Worm (Caenorhabditis elegans) whole organism, L3 larva: ENCODE measurements around the gene T11F9.14.

Source experiments
- ama-1 ChIP-seq: fragments of 150-350 bp; optimal IDR thresholded peaks from 2 replicates; lab custom pipeline; 2018
- ceh-28 ChIP-seq: fragments of 150-350 bp; optimal IDR thresholded peaks from 2 replicates; lab custom pipeline; 2014; ENCODE audit warnings: missing biosample characterization, missing genetic modification reagents, missing genetic modification characterization
- egl-27 ChIP-seq: sonication (generic microtip); optimal IDR thresholded peaks from 4 replicates; lab custom pipeline; 2017; ENCODE audit warnings: missing biosample characterization, missing genetic modification reagents, missing genetic modification characterization
- elt-1 ChIP-seq: fragments of 150-350 bp; optimal IDR thresholded peaks from 2 replicates; lab custom pipeline; 2014; ENCODE audit warnings: missing biosample characterization, missing genetic modification characterization
- fkh-10 ChIP-seq: sonication (generic microtip); optimal IDR thresholded peaks from 2 replicates; lab custom pipeline; 2017; ENCODE audit warnings: missing biosample characterization, missing genetic modification reagents, missing genetic modification characterization
- lin-39 ChIP-seq: fragments of 150-350 bp; optimal IDR thresholded peaks from 2 replicates; lab custom pipeline; 2018; ENCODE audit warnings: missing biosample characterization, missing genetic modification reagents, missing genetic modification characterization
- mdl-1 ChIP-seq: fragments of 150-350 bp; optimal IDR thresholded peaks from 2 replicates; lab custom pipeline; 2014; ENCODE audit warnings: missing biosample characterization, missing genetic modification characterization
- nhr-28 ChIP-seq: fragments of 150-350 bp; optimal IDR thresholded peaks from 2 replicates; lab custom pipeline; 2014; ENCODE audit warnings: missing biosample characterization, missing genetic modification characterization
- nhr-76 ChIP-seq: fragments of 150-350 bp; sonication (generic microtip); optimal IDR thresholded peaks from 5 replicates; lab custom pipeline; 2014; ENCODE audit warnings: missing biosample characterization, missing genetic modification characterization
- snpc-4 ChIP-seq: fragments of 150-350 bp; optimal IDR thresholded peaks from 2 replicates; lab custom pipeline; 2014; ENCODE audit warnings: missing biosample characterization, missing genetic modification characterization
- tbx-2 ChIP-seq: sonication (generic microtip); optimal IDR thresholded peaks from 2 replicates; lab custom pipeline; 2016; ENCODE audit warnings: mild to moderate bottlenecking, missing genetic modification characterization, missing compliant biosample characterization
- unc-39 ChIP-seq: sonication (generic microtip); optimal IDR thresholded peaks from 4 replicates; lab custom pipeline; 2017; ENCODE audit warnings: missing biosample characterization, missing genetic modification characterization

DNA sequence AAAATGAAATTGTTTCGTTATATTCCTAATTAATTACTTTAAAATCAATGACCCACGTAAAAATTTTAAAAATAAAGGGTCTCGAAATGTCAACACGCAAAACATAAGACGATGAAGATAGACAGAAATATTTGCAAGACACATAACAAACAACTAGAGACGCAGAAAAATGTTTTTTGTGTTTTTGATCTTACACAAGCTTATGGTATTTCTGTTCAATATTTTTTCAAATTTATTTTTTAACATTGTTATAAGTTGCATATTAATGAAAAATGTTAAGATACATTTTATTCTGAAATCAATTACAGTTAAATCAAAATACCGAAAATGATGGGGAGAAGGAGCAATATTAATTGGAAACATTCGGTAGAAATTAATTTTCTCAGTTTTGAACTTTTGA, 32.8 kb upstream of the T11F9.14 start, which contains the start of gene C55A6.3:
- no peak for TF ChIP-seq snpc-4 (tag; lab: Kevin White, UChicago)
- TF ChIP-seq ceh-28 (tag; lab: Kevin White, UChicago) = no peak
- TF ChIP-seq tbx-2 = no peak
- no peak for TF ChIP-seq fkh-10 (GFP tag; lab: Kevin White, UChicago)
- TF ChIP-seq mdl-1 = no peak
- no peak for TF ChIP-seq unc-39 (tag; lab: Kevin White, UChicago)
- no peak for TF ChIP-seq egl-27
- TF ChIP-seq nhr-28 = no peak
- no peak for TF ChIP-seq elt-1
- TF ChIP-seq nhr-76 (tag; lab: Kevin White, UChicago) = no peak
- TF ChIP-seq lin-39 (tag; lab: Kevin White, UChicago) = no peak
- no peak for TF ChIP-seq ama-1 (lab: Kevin White, UChicago)
